Fruit fly (Drosophila melanogaster): ENCODE data around the gene CG3397.

- TF ChIP-seq CTCF (optimal IDR thresholded peaks at IDR 0.05), result no peak
- TF ChIP-seq CG8478 (optimal IDR thresholded peaks at IDR 0.05), result no peak
Observed at dm6 chr3R:11947079-11947869, 37.1 kb downstream of the CG3397 start.
